Worm (Caenorhabditis elegans) whole organism, L4 larva: ENCODE data around the gene gad-3.
A peak's percentile ranks its signal among the peaks of the same experiment; 100 is the strongest.

Experiments
- D1046.2 ChIP-seq: fragments of 200-800 bp; sonication (Bioruptor generic); IDR thresholded peaks from 2 replicates; pipeline ENCODE4 v1.3.6; 2022; ENCODE audit warnings: missing genetic modification characterization, missing compliant biosample characterization
- F37D6.2 ChIP-seq: sonication (generic microtip); optimal IDR thresholded peaks from 2 replicates; lab custom pipeline; 2016; ENCODE audit warnings: mild to moderate bottlenecking, missing genetic modification characterization, missing compliant biosample characterization
- F44E2.7 ChIP-seq: fragments of 200-800 bp; sonication (Bioruptor generic); IDR thresholded peaks from 2 replicates; pipeline ENCODE4 v2.1.2; 2022; ENCODE audit warnings: missing genetic modification characterization, missing compliant biosample characterization
- R02D3.7 ChIP-seq: fragments of 150-350 bp; sonication (generic microtip); optimal IDR thresholded peaks from 3 replicates; lab custom pipeline; 2014; ENCODE audit warnings: missing biosample characterization, missing genetic modification characterization
- T20F7.1 ChIP-seq: fragments of 200-800 bp; sonication (Bioruptor generic); optimal IDR thresholded peaks from 2 replicates; lab custom pipeline; 2018; ENCODE audit warnings: mild to moderate bottlenecking, missing genetic modification characterization, missing compliant biosample characterization
- ZK337.2 ChIP-seq: fragments of 200-800 bp; sonication (Bioruptor generic); IDR thresholded peaks from 2 replicates; pipeline ENCODE4 v1.3.6; 2022; ENCODE audit warnings: missing genetic modification reagents, missing genetic modification characterization, missing compliant biosample characterization
- aly-2 ChIP-seq: sonication (generic microtip); optimal IDR thresholded peaks from 2 replicates; lab custom pipeline; 2018; ENCODE audit warnings: missing biosample characterization, missing genetic modification characterization
- ceh-20 ChIP-seq: fragments of 200-800 bp; sonication (Bioruptor generic); IDR thresholded peaks from 2 replicates; pipeline ENCODE4 v1.3.6; 2022; ENCODE audit warnings: missing genetic modification reagents, missing genetic modification characterization, missing compliant biosample characterization
- ceh-32 ChIP-seq: sonication (generic microtip); optimal IDR thresholded peaks from 2 replicates; lab custom pipeline; 2016; ENCODE audit warnings: mild to moderate bottlenecking, missing genetic modification characterization, missing compliant biosample characterization; ENCODE audit not compliant: poor library complexity
- ceh-82 ChIP-seq: sonication (generic microtip); optimal IDR thresholded peaks from 2 replicates; lab custom pipeline; 2017; ENCODE audit warnings: missing biosample characterization, missing genetic modification characterization
- ces-1 ChIP-seq: fragments of 150-350 bp; sonication (generic microtip); optimal IDR thresholded peaks from 4 replicates; lab custom pipeline; 2014; ENCODE audit warnings: missing biosample characterization, missing genetic modification reagents, missing genetic modification characterization
- ctbp-1 ChIP-seq: fragments of 200-800 bp; sonication (Bioruptor generic); IDR thresholded peaks from 2 replicates; pipeline ENCODE4 v1.3.6; 2022; ENCODE audit warnings: missing genetic modification reagents, missing genetic modification characterization, missing compliant biosample characterization
- daf-16 ChIP-seq, 3 experiments: sonication (generic microtip); optimal IDR thresholded peaks; 2 replicates each; lab custom pipeline; 2016 to 2017; ENCODE audit warnings: missing genetic modification characterization in 3 of 3, missing genetic modification reagents in 3 of 3, mild to moderate bottlenecking in 2 of 3, missing compliant biosample characterization in 2 of 3, missing biosample characterization in 1 of 3, moderate library complexity in 1 of 3
- daf-19 ChIP-seq: fragments of 200-800 bp; sonication (Bioruptor generic); conservative IDR thresholded peaks from 2 replicates; pipeline ENCODE4 v1.3.6; 2022; ENCODE audit warnings: missing genetic modification characterization, missing compliant biosample characterization
- daf-8 ChIP-seq: fragments of 200-800 bp; sonication (Bioruptor generic); IDR thresholded peaks from 2 replicates; pipeline ENCODE4 v1.3.6; 2022; ENCODE audit warnings: missing genetic modification characterization, missing compliant biosample characterization
- dmd-9 ChIP-seq: fragments of 200-800 bp; sonication (Bioruptor generic); IDR thresholded peaks from 2 replicates; pipeline ENCODE4 v1.3.6; 2022; ENCODE audit warnings: missing genetic modification reagents, missing genetic modification characterization, missing compliant biosample characterization
- dve-1 ChIP-seq: sonication (generic microtip); optimal IDR thresholded peaks from 2 replicates; lab custom pipeline; 2017; ENCODE audit warnings: antibody characterized with exemption, mild to moderate bottlenecking, missing genetic modification characterization, missing compliant biosample characterization; ENCODE audit not compliant: insufficient read depth
- egl-27 ChIP-seq: sonication (generic microtip); optimal IDR thresholded peaks from 3 replicates; lab custom pipeline; 2017; ENCODE audit warnings: missing biosample characterization, missing genetic modification reagents, missing genetic modification characterization
- egl-43 ChIP-seq: fragments of 200-800 bp; sonication (Bioruptor generic); IDR thresholded peaks from 2 replicates; pipeline ENCODE4 v1.3.6; 2022; ENCODE audit warnings: missing genetic modification reagents, missing genetic modification characterization, missing compliant biosample characterization
- fkh-10 ChIP-seq: fragments of 150-350 bp; optimal IDR thresholded peaks from 2 replicates; lab custom pipeline; 2014; ENCODE audit warnings: missing biosample characterization, missing genetic modification reagents, missing genetic modification characterization
- hif-1 ChIP-seq, 2 experiments: sonication (generic microtip); optimal IDR thresholded peaks; 2 replicates each; lab custom pipeline; 2016 to 2017; ENCODE audit warnings: missing compliant biosample characterization in 2 of 2, missing genetic modification characterization in 2 of 2, missing genetic modification reagents in 2 of 2, missing genotype in 2 of 2, mild to moderate bottlenecking in 1 of 2
- hlh-11 ChIP-seq: fragments of 200-800 bp; sonication (Bioruptor generic); optimal IDR thresholded peaks from 2 replicates; lab custom pipeline; 2018; ENCODE audit warnings: mild to moderate bottlenecking, missing genetic modification characterization, missing compliant biosample characterization
- hlh-30 ChIP-seq: sonication (generic microtip); optimal IDR thresholded peaks from 2 replicates; lab custom pipeline; 2017; ENCODE audit warnings: antibody characterized with exemption, mild to moderate bottlenecking, missing genetic modification characterization, missing compliant biosample characterization; ENCODE audit not compliant: insufficient read depth
- jun-1 ChIP-seq: fragments of 150-350 bp; optimal IDR thresholded peaks from 2 replicates; lab custom pipeline; 2014; ENCODE audit warnings: missing biosample characterization, missing genetic modification reagents, missing genetic modification characterization
- lim-7 ChIP-seq: fragments of 200-800 bp; sonication (Bioruptor generic); IDR thresholded peaks from 2 replicates; pipeline ENCODE4 v1.3.6; 2022; ENCODE audit warnings: missing genetic modification characterization, missing compliant biosample characterization
- lin-1 ChIP-seq: fragments of 200-800 bp; sonication (Bioruptor generic); IDR thresholded peaks from 2 replicates; pipeline ENCODE4 v1.3.6; 2022; ENCODE audit warnings: missing genetic modification reagents, missing genetic modification characterization, missing compliant biosample characterization
- lin-13 ChIP-seq: fragments of 150-350 bp; optimal IDR thresholded peaks from 2 replicates; lab custom pipeline; 2014; ENCODE audit warnings: missing biosample characterization, missing genetic modification reagents, missing genetic modification characterization
- lin-39 ChIP-seq: fragments of 150-350 bp; optimal IDR thresholded peaks from 2 replicates; lab custom pipeline; 2014; ENCODE audit warnings: missing biosample characterization, missing genetic modification reagents, missing genetic modification characterization
- madf-5 ChIP-seq, 2 experiments: fragments of 200-800 bp; sonication (Bioruptor generic); IDR thresholded peaks; 2 replicates each; pipeline ENCODE4 v1.3.6; 2022; ENCODE audit warnings: missing compliant biosample characterization in 2 of 2, missing genetic modification characterization in 2 of 2
- madf-9 ChIP-seq: fragments of 200-800 bp; sonication (Bioruptor generic); conservative IDR thresholded peaks from 2 replicates; pipeline ENCODE4 v1.3.6; 2022; ENCODE audit warnings: missing genetic modification reagents, missing genetic modification characterization, missing compliant biosample characterization
- mdl-1 ChIP-seq, 2 experiments: fragments of 150-350 bp in 1 of 2; sonication (generic microtip) in 1 of 2; optimal IDR thresholded peaks; 2 replicates each; lab custom pipeline; 2014 to 2017; ENCODE audit warnings: missing biosample characterization in 2 of 2, missing genetic modification characterization in 2 of 2
- mdt-29 ChIP-seq: fragments of 200-800 bp; sonication (Bioruptor generic); IDR thresholded peaks from 2 replicates; pipeline ENCODE4 v1.3.6; 2022; ENCODE audit warnings: missing genetic modification reagents, missing genetic modification characterization, missing compliant biosample characterization
- mep-1 ChIP-seq: fragments of 150-350 bp; sonication (generic microtip); optimal IDR thresholded peaks from 3 replicates; lab custom pipeline; 2014; ENCODE audit warnings: missing biosample characterization, missing genetic modification characterization
- mxl-2 ChIP-seq: fragments of 200-800 bp; sonication (Bioruptor generic); conservative IDR thresholded peaks from 2 replicates; pipeline ENCODE4 v1.3.6; 2022; ENCODE audit warnings: missing genetic modification reagents, missing genetic modification characterization, missing compliant biosample characterization
- mxl-3 ChIP-seq: fragments of 200-800 bp; sonication (Bioruptor generic); optimal IDR thresholded peaks from 2 replicates; lab custom pipeline; 2018; ENCODE audit warnings: mild to moderate bottlenecking, missing genetic modification characterization, missing compliant biosample characterization
- nhr-10 ChIP-seq: fragments of 150-350 bp; optimal IDR thresholded peaks from 2 replicates; lab custom pipeline; 2014; ENCODE audit warnings: missing biosample characterization, missing genetic modification characterization
- nhr-111 ChIP-seq: fragments of 200-800 bp; sonication (Bioruptor generic); optimal IDR thresholded peaks from 2 replicates; lab custom pipeline; 2018; ENCODE audit warnings: mild to moderate bottlenecking, missing genetic modification characterization, missing compliant biosample characterization
- nhr-237 ChIP-seq: sonication (generic microtip); optimal IDR thresholded peaks from 2 replicates; lab custom pipeline; 2017; ENCODE audit warnings: missing biosample characterization, missing genetic modification characterization
- nhr-28 ChIP-seq: fragments of 150-350 bp; optimal IDR thresholded peaks from 2 replicates; lab custom pipeline; 2014; ENCODE audit warnings: missing biosample characterization, missing genetic modification characterization
- nhr-48 ChIP-seq: sonication (generic microtip); optimal IDR thresholded peaks from 2 replicates; lab custom pipeline; 2016; ENCODE audit warnings: mild to moderate bottlenecking, missing genetic modification characterization, missing compliant biosample characterization
- nhr-77 ChIP-seq: fragments of 150-350 bp; optimal IDR thresholded peaks from 2 replicates; lab custom pipeline; 2014; ENCODE audit warnings: missing biosample characterization, missing genetic modification characterization
- set-16 ChIP-seq: fragments of 200-800 bp; sonication (Bioruptor generic); IDR thresholded peaks from 2 replicates; pipeline ENCODE4 v1.3.6; 2022; ENCODE audit warnings: missing genetic modification reagents, missing genetic modification characterization, missing compliant biosample characterization
- skn-1 ChIP-seq: fragments of 150-350 bp; optimal IDR thresholded peaks from 2 replicates; lab custom pipeline; 2014; ENCODE audit warnings: missing biosample characterization, missing genetic modification characterization
- snpc-4 ChIP-seq: fragments of 150-350 bp; optimal IDR thresholded peaks from 2 replicates; lab custom pipeline; 2014; ENCODE audit warnings: missing biosample characterization, missing genetic modification characterization
- tag-97 ChIP-seq: fragments of 200-800 bp; sonication (Bioruptor generic); IDR thresholded peaks from 2 replicates; pipeline ENCODE4 v1.3.6; 2022; ENCODE audit warnings: missing genetic modification characterization, missing compliant biosample characterization
- tra-1 ChIP-seq: fragments of 200-800 bp; sonication (Bioruptor generic); IDR thresholded peaks from 2 replicates; pipeline ENCODE4 v1.3.6; 2022; ENCODE audit warnings: missing genetic modification reagents, missing genetic modification characterization, missing compliant biosample characterization
- zag-1 ChIP-seq: fragments of 150-350 bp; optimal IDR thresholded peaks from 2 replicates; lab custom pipeline; 2014; ENCODE audit warnings: missing biosample characterization, missing genetic modification characterization
- zfp-2 ChIP-seq: sonication (generic microtip); optimal IDR thresholded peaks from 2 replicates; lab custom pipeline; 2016; ENCODE audit warnings: mild to moderate bottlenecking, missing genetic modification characterization, missing compliant biosample characterization
- zfp-3 ChIP-seq: fragments of 200-800 bp; sonication (Bioruptor generic); conservative IDR thresholded peaks from 2 replicates; pipeline ENCODE4 v1.3.6; 2022; ENCODE audit warnings: missing genetic modification reagents, missing genetic modification characterization, missing compliant biosample characterization
- zip-2 ChIP-seq: fragments of 150-350 bp; optimal IDR thresholded peaks from 2 replicates; lab custom pipeline; 2014; ENCODE audit warnings: missing biosample characterization, missing genetic modification characterization

Gene gad-3

ce11 chrV:9218655-9219389 lies 46.0 kb upstream of the gad-3 start:
- no peak for TF ChIP-seq skn-1
- no peak for TF ChIP-seq nhr-28
- TF ChIP-seq egl-27 (tag; lab: Kevin White, UChicago): no peak
- no peak for TF ChIP-seq daf-19 (GFP tag; lab: Robert Waterston, UW)
- no peak for TF ChIP-seq lin-1 (GFP tag; lab: Robert Waterston, UW)
- no peak for TF ChIP-seq nhr-10
- TF ChIP-seq F37D6.2 (tag; lab: Kevin White, UChicago): peak; percentile 4
- no peak for TF ChIP-seq ceh-82
- TF ChIP-seq F44E2.7: no peak
- TF ChIP-seq egl-43: no peak
- peak; percentile 43 for TF ChIP-seq hlh-11
- TF ChIP-seq mep-1: peak; percentile 12
- no peak for TF ChIP-seq madf-5 (GFP tag; IDR thresholded peaks at IDR 0.05; lab: Robert Waterston, UW)
- no peak for TF ChIP-seq T20F7.1
- no peak for TF ChIP-seq daf-8
- no peak for TF ChIP-seq snpc-4 (tag; lab: Kevin White, UChicago)
- no peak for TF ChIP-seq mxl-2 (GFP tag; lab: Robert Waterston, UW)
- no peak for TF ChIP-seq zag-1 (tag; lab: Kevin White, UChicago)
- no peak for TF ChIP-seq ZK337.2 (GFP tag; lab: Robert Waterston, UW)
- no peak for TF ChIP-seq madf-9 (GFP tag; lab: Robert Waterston, UW)
- no peak for TF ChIP-seq zip-2 (tag; lab: Kevin White, UChicago)
- no peak; the same call in 1 of the 2 replicates for TF ChIP-seq set-16 (GFP tag; lab: Robert Waterston, UW)
- TF ChIP-seq mdt-29 (GFP tag; lab: Robert Waterston, UW): no peak
- TF ChIP-seq D1046.2 (GFP tag; lab: Robert Waterston, UW): no peak
- TF ChIP-seq dve-1 (tag; lab: Kevin White, UChicago): peak; percentile 26
- TF ChIP-seq aly-2: no peak
- TF ChIP-seq mxl-3 (GFP tag; lab: Kevin White, UChicago): no peak
- no peak for TF ChIP-seq jun-1 (tag; lab: Kevin White, UChicago)
- TF ChIP-seq nhr-48: peak; percentile 39
- peak; percentile 48; the same call in 1 of the 2 replicates for TF ChIP-seq ctbp-1
- no peak for TF ChIP-seq hlh-30 (tag; lab: Kevin White, UChicago)
- TF ChIP-seq lin-13 (GFP tag; lab: Kevin White, UChicago): no peak
- TF ChIP-seq nhr-111: no peak
- 0 out of 2 replicates have a peak, but pooled peaks have one; percentile 40 for TF ChIP-seq tra-1
- no peak for TF ChIP-seq tag-97 (GFP tag; lab: Robert Waterston, UW)
- TF ChIP-seq zfp-2: no peak
- no peak for TF ChIP-seq nhr-77
- no peak for TF ChIP-seq ces-1 (GFP tag; lab: Kevin White, UChicago)
- no peak for TF ChIP-seq daf-16 (GFP tag; optimal IDR thresholded peaks at IDR 0.05; lab: Kevin White, UChicago)
- peak; percentile 88 for TF ChIP-seq daf-16 (tag; optimal IDR thresholded peaks at IDR 0.05; lab: Kevin White, UChicago)
- no peak for TF ChIP-seq dmd-9 (GFP tag; lab: Robert Waterston, UW)
- no peak for TF ChIP-seq ceh-32 (tag; lab: Kevin White, UChicago)
- no peak for TF ChIP-seq R02D3.7
- TF ChIP-seq ceh-20 (GFP tag; lab: Robert Waterston, UW): peak; percentile 84
- no peak for TF ChIP-seq hif-1 (tag; optimal IDR thresholded peaks at IDR 0.05; lab: Kevin White, UChicago)
- TF ChIP-seq nhr-237 (tag; lab: Kevin White, UChicago): no peak
- TF ChIP-seq mdl-1 (tag; optimal IDR thresholded peaks at IDR 0.05; lab: Kevin White, UChicago): no peak
- no peak for TF ChIP-seq lim-7 (GFP tag; lab: Robert Waterston, UW)
- peak; percentile 36 for TF ChIP-seq lin-39 (tag; lab: Kevin White, UChicago)
- peak; percentile 10 for TF ChIP-seq fkh-10 (GFP tag; lab: Kevin White, UChicago)
- no peak for TF ChIP-seq zfp-3 (GFP tag; lab: Robert Waterston, UW)
